Fruit fly (Drosophila melanogaster) Kc167 (cell line): ENCODE data around the gene CG3868.

Source experiments
- Myc ChIP-seq: fragments of >200 bp; optimal IDR thresholded peaks from 2 replicates; lab custom pipeline; 2017; ENCODE audit warnings: missing external identifiers
- Sin3A ChIP-seq: fragments of >200 bp; optimal IDR thresholded peaks from 2 replicates; lab custom pipeline; 2018; ENCODE audit warnings: missing external identifiers
- insv ChIP-seq: fragments of >200 bp; optimal IDR thresholded peaks from 3 replicates; lab custom pipeline; 2018; ENCODE audit warnings: missing external identifiers
- psq ChIP-seq: fragments of >200 bp; optimal IDR thresholded peaks from 2 replicates; lab custom pipeline; 2017; ENCODE audit warnings: missing external identifiers
- ttk ChIP-seq: sonication (Bioruptor generic); optimal IDR thresholded peaks from 2 replicates; lab custom pipeline; 2017; ENCODE audit warnings: missing external identifiers

The CG3868 gene

DNA sequence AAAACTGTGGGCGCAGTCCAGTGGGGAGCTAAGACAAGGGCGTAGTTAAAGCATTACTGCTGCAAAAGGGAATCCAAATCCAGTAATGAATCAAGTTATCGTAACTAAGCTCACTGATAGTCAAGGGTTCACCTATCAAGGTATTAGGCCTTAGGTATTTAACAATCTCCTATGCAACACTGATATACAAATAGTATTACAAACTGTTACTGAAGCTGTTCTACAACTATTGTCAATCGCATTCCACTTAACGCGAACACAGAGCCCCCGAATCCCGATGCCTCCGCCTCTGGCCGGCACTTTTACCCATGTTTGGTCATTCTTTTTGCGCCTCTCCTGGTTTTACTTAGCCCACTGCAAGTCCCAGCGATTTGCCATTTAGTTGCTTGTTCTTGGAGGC lies 51.7 kb downstream of the CG3868 start:
- no peak for TF ChIP-seq insv
- no peak for TF ChIP-seq Sin3A
- no peak for TF ChIP-seq ttk (lab: Kevin White, UChicago)
- no peak for TF ChIP-seq Myc (lab: Kevin White, UChicago)
- TF ChIP-seq psq (lab: Kevin White, UChicago), result no peak
